Fruit fly (Drosophila melanogaster): ENCODE data around the gene CG12084.

Gene CG12084

dm6 chr3L:1478998-1479680 is 17.3 kb downstream of the CG12084 start (continued):
- peak; percentile 65 for TF ChIP-seq CG9609 (GFP tag; optimal IDR thresholded peaks at IDR 0.05)
- TF ChIP-seq Myb (GFP tag; optimal IDR thresholded peaks at IDR 0.05), result peak; percentile 33
- peak; percentile 46 for TF ChIP-seq lilli (GFP tag; optimal IDR thresholded peaks at IDR 0.05)
- TF ChIP-seq dysf (GFP tag; IDR thresholded peaks at IDR 0.05), result peak; percentile 60; the same call in 1 of the 3 replicates
- TF ChIP-seq E2f1 (GFP tag; IDR thresholded peaks at IDR 0.05), result peak; percentile 56
- TF ChIP-seq CG3726 (GFP tag; IDR thresholded peaks at IDR 0.05), result peak; percentile 73; the same call in 2 of the 3 replicates
- peak; percentile 19 for TF ChIP-seq dm (GFP tag; optimal IDR thresholded peaks at IDR 0.05)
- peak; percentile 83 for TF ChIP-seq CG30431 (GFP tag; optimal IDR thresholded peaks at IDR 0.05)
- TF ChIP-seq CG12391 (tag; optimal IDR thresholded peaks at IDR 0.05), result peak; percentile 70
- TF ChIP-seq fu2 (GFP tag; optimal IDR thresholded peaks at IDR 0.05), result no peak
- TF ChIP-seq CG10431 (GFP tag; optimal IDR thresholded peaks at IDR 0.05), result no peak
- peak; percentile 37 for TF ChIP-seq CG8359 (GFP tag; optimal IDR thresholded peaks at IDR 0.05; ENCODE audit: borderline replicate concordance)
- peak; percentile 97 for TF ChIP-seq fd102C (GFP tag; optimal IDR thresholded peaks at IDR 0.05)
- TF ChIP-seq danr (GFP tag; IDR thresholded peaks at IDR 0.05), result 0 out of 2 replicates have a peak, but pooled peaks have one; percentile 45
- TF ChIP-seq ken (GFP tag; IDR thresholded peaks at IDR 0.05), result peak; percentile 60; the same call in 1 of the 3 replicates
- TF ChIP-seq Mes4 (GFP tag; optimal IDR thresholded peaks at IDR 0.05), result peak; percentile 63
- peak; percentile 24 for TF ChIP-seq HLH54F (GFP tag; optimal IDR thresholded peaks at IDR 0.05)
- TF ChIP-seq CG11723 (GFP tag; optimal IDR thresholded peaks at IDR 0.05), result no peak
- peak; percentile 34 for TF ChIP-seq Spps (tag; optimal IDR thresholded peaks at IDR 0.05)
- TF ChIP-seq CG10209 (GFP tag; optimal IDR thresholded peaks at IDR 0.05), result peak; percentile 68
- TF ChIP-seq dmrt11E (tag; optimal IDR thresholded peaks at IDR 0.05), result peak; percentile 90
- TF ChIP-seq sim (GFP tag; IDR thresholded peaks at IDR 0.05), result peak; percentile 84
- TF ChIP-seq CG1602 (GFP tag; optimal IDR thresholded peaks at IDR 0.05), result peak; percentile 70
- TF ChIP-seq shn (GFP tag; optimal IDR thresholded peaks at IDR 0.05), result peak; percentile 30
- TF ChIP-seq NC2α (GFP tag; optimal IDR thresholded peaks at IDR 0.05), result peak; percentile 21

- no peak for TF ChIP-seq ind (GFP tag; optimal IDR thresholded peaks at IDR 0.05)
- TF ChIP-seq Nf-YB (GFP tag; optimal IDR thresholded peaks at IDR 0.05), result no peak
- TF ChIP-seq Oaz (GFP tag; IDR thresholded peaks at IDR 0.05), result no peak
- TF ChIP-seq CG8359 (GFP tag; optimal IDR thresholded peaks at IDR 0.05; ENCODE audit: borderline replicate concordance), result no peak
- no peak for TF ChIP-seq CG16815 (GFP tag; optimal IDR thresholded peaks at IDR 0.05)
- TF ChIP-seq TFAM (GFP tag; optimal IDR thresholded peaks at IDR 0.05), result no peak
These were observed 19.1 kb downstream of the CG12084 start, which contains the start of gene robl62A for dm6 chr3L:1477319-1477718. Gene robl62A, plus strand, starts transcription at chr3L:1477619.

DNA sequence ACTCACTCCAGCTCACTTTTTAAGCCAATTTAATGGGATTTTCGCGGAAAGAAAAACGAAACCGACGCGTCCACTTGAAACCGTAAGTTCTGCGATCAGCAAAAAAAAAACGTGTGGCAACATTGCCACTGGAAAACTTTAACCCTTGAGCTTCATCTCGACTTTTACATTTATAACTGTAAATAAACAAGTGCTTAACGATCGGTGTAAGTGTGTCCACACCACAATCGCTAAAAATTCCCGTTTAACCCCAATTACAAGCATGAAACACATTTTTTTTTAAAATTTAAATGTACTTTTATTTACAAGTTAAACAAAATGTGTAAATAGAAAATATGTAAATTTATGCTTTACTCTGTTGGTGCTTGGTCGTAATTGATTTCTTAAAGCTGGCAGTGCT is 21.3 kb downstream of the CG12084 start, which contains the start of gene Ptp61F:
Gene Ptp61F (minus strand): TSS at position 101 of the 400 bp plus-strand sequence.
- 0 out of 2 replicates have a peak, but pooled peaks have one; percentile 0 for TF ChIP-seq crol (GFP tag; IDR thresholded peaks at IDR 0.05)
- TF ChIP-seq CG14710 (tag; optimal IDR thresholded peaks at IDR 0.05), result peak; percentile 48
- TF ChIP-seq CG7745 (tag; optimal IDR thresholded peaks at IDR 0.05), result no peak

DNA sequence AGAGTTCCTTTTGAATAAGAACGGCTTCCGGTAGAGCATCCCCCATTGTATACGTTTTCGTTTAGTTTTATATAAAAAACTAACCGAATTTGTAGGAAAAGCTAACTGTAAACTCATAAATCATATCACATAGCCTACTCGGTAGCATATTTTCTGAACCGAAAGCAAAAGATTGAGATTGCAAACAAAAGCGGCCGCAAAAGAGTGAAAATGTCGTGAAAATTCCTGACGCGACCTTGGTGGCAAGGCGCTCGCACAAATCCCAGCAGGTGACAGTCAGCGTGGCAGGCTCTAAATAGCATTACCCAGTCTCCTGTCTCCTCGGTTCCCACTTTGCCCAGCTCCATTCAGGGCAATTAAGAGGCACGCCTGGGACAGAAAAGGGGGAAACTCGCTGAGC is 24.5 kb downstream of the CG12084 start, which contains the start of gene Naa30B:
Gene Naa30B (minus strand): TSS at position 101 of the 400 bp plus-strand sequence.
- TF ChIP-seq onecut (GFP tag; IDR thresholded peaks at IDR 0.05), result no peak
- peak; percentile 17 for TF ChIP-seq zen (tag; optimal IDR thresholded peaks at IDR 0.05)
